Worm (Caenorhabditis elegans): ENCODE measurements around the gene nas-14.
A peak's percentile ranks its signal among the peaks of the same experiment; 100 is the strongest.

- TF ChIP-seq mep-1 (tag; optimal IDR thresholded peaks at IDR 0.05) (no peak), tbx-8 (GFP tag; optimal IDR thresholded peaks at IDR 0.05) (no peak), lsy-2 (tag; optimal IDR thresholded peaks at IDR 0.05) (peak; percentile 12), unc-62 (GFP tag; optimal IDR thresholded peaks at IDR 0.05) (no peak), cnd-1 (tag; optimal IDR thresholded peaks at IDR 0.05) (no peak), nhr-76 (tag; optimal IDR thresholded peaks at IDR 0.05) (no peak), nhr-12 (tag; optimal IDR thresholded peaks at IDR 0.05) (no peak), nhr-28 (tag; optimal IDR thresholded peaks at IDR 0.05) (no peak), ces-1 (GFP tag; optimal IDR thresholded peaks at IDR 0.05) (no peak), pha-4 (tag; optimal IDR thresholded peaks at IDR 0.05) (no peak), ztf-11 (tag; optimal IDR thresholded peaks at IDR 0.05) (no peak), snpc-4 (tag; optimal IDR thresholded peaks at IDR 0.05) (no peak)
These were observed 35.5 kb downstream of the nas-14 start for ce11 chrIV:13205891-13206290.
